Worm (Caenorhabditis elegans) whole organism, mixed stage, embryonic: ENCODE data around the gene pitr-1.

Source experiments
- blmp-1 ChIP-seq: fragments of 150-350 bp; optimal IDR thresholded peaks from 2 replicates; lab custom pipeline; 2014; ENCODE audit warnings: missing biosample characterization, missing genetic modification characterization
- nhr-237 ChIP-seq: fragments of 150-350 bp; optimal IDR thresholded peaks from 2 replicates; lab custom pipeline; 2014; ENCODE audit warnings: missing biosample characterization, missing genetic modification characterization
- unc-120 ChIP-seq: sonication (generic microtip); optimal IDR thresholded peaks from 2 replicates; lab custom pipeline; 2017; ENCODE audit warnings: missing genetic modification characterization, missing compliant biosample characterization; ENCODE audit not compliant: poor library complexity, severe bottlenecking

- TF ChIP-seq nhr-237 (tag; lab: Kevin White, UChicago) (no peak), unc-120 (tag; lab: Kevin White, UChicago) (no peak), blmp-1 (no peak)
Measured at ce11 chrIV:7420913-7421312, 27.0 kb downstream of the pitr-1 start, which contains the start of gene srtx-1.
